Fruit fly (Drosophila melanogaster): ENCODE data around the gene CG42834.

Gene CG42834

DNA sequence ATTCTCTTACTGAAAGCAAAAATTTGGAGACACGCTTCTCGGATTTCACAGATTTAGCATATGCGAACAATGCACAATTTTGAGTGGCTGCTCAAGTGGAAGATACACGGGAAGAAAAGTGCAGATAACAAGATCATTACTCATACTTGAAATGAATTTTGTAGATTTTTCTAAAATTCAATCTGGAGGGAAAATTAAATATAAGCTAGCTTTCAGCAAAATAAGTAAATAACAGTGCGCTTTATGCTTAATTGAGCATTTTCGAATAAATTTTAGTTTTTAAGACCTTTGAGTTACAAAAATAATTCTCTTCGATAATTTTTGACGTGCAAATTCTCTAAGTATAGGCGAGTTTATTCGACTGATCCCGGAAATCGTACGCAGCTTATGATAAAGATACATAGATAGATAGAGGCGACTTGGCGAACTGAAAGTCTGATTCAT is 17.9 kb upstream of the CG42834 start (continued):
- TF ChIP-seq unc-4 (GFP tag; IDR thresholded peaks at IDR 0.05; ENCODE audit: partially characterized antibody) (no peak), Fer2 (tag; optimal IDR thresholded peaks at IDR 0.05) (no peak), Elba2 (GFP tag; optimal IDR thresholded peaks at IDR 0.05) (no peak), al (GFP tag; IDR thresholded peaks at IDR 0.05) (no peak), en (GFP tag; optimal IDR thresholded peaks at IDR 0.05) (peak; percentile 26), ro (GFP tag; IDR thresholded peaks at IDR 0.05) (no peak), MESR4 (GFP tag; optimal IDR thresholded peaks at IDR 0.05) (no peak), Ssrp (tag; optimal IDR thresholded peaks at IDR 0.05) (no peak), dmrt11E (tag; optimal IDR thresholded peaks at IDR 0.05) (peak; percentile 5), CG11247 (GFP tag; IDR thresholded peaks at IDR 0.05) (no peak), ewg (GFP tag; optimal IDR thresholded peaks at IDR 0.05) (no peak), aop (GFP tag; IDR thresholded peaks at IDR 0.05) (no peak), CG6654 (GFP tag; optimal IDR thresholded peaks at IDR 0.05) (no peak), D (optimal IDR thresholded peaks at IDR 0.05) (no peak), D (GFP tag; optimal IDR thresholded peaks at IDR 0.05) (peak; percentile 67), CG4282 (GFP tag; optimal IDR thresholded peaks at IDR 0.05) (no peak), Awh (GFP tag; IDR thresholded peaks at IDR 0.05) (no peak), CG9932 (GFP tag; IDR thresholded peaks at IDR 0.05) (no peak), CG18011 (GFP tag; optimal IDR thresholded peaks at IDR 0.05) (no peak), CG7271 (tag; optimal IDR thresholded peaks at IDR 0.05) (no peak), Asciz (GFP tag; optimal IDR thresholded peaks at IDR 0.05) (peak; percentile 38), CG1529 (GFP tag; optimal IDR thresholded peaks at IDR 0.05) (no peak), CG5180 (GFP tag; optimal IDR thresholded peaks at IDR 0.05) (peak; percentile 22), wdn (GFP tag; IDR thresholded peaks at IDR 0.05) (no peak), HHEX (GFP tag; optimal IDR thresholded peaks at IDR 0.05) (peak; percentile 60), trh (GFP tag; optimal IDR thresholded peaks at IDR 0.05) (no peak), CG17612 (GFP tag; IDR thresholded peaks at IDR 0.05) (no peak), nom (GFP tag; optimal IDR thresholded peaks at IDR 0.05) (no peak), CrebB (tag; optimal IDR thresholded peaks at IDR 0.05) (no peak), sna (GFP tag; IDR thresholded peaks at IDR 0.05; ENCODE audit: partially characterized antibody) (no peak), CG16863 (GFP tag; optimal IDR thresholded peaks at IDR 0.05) (no peak), CG31224 (GFP tag; IDR thresholded peaks at IDR 0.05) (no peak), Spps (tag; optimal IDR thresholded peaks at IDR 0.05) (no peak), CG4360 (GFP tag; IDR thresholded peaks at IDR 0.05) (no peak), ham (GFP tag; IDR thresholded peaks at IDR 0.05) (no peak), odd (GFP tag; optimal IDR thresholded peaks at IDR 0.05) (no peak), CG6254 (GFP tag; optimal IDR thresholded peaks at IDR 0.05) (no peak), Opbp (GFP tag; IDR thresholded peaks at IDR 0.05; ENCODE audit: partially characterized antibody) (no peak), sim (GFP tag; IDR thresholded peaks at IDR 0.05) (no peak), maf-S (GFP tag; optimal IDR thresholded peaks at IDR 0.05) (no peak), Aef1 (GFP tag; IDR thresholded peaks at IDR 0.05) (peak; percentile 25; the same call in 2 of the 3 replicates), sisA (GFP tag; IDR thresholded peaks at IDR 0.05) (peak; percentile 46; the same call in 1 of the 2 replicates), peb (GFP tag; IDR thresholded peaks at IDR 0.05) (no peak), Hr3 (GFP tag; optimal IDR thresholded peaks at IDR 0.05) (no peak), H15 (GFP tag; IDR thresholded peaks at IDR 0.05) (no peak), nerfin-2 (GFP tag; IDR thresholded peaks at IDR 0.05; ENCODE audit: partially characterized antibody) (no peak), CG6813 (GFP tag; optimal IDR thresholded peaks at IDR 0.05) (no peak), Six4 (GFP tag; optimal IDR thresholded peaks at IDR 0.05) (peak; percentile 47), Kr (GFP tag; optimal IDR thresholded peaks at IDR 0.05) (no peak), pan (optimal IDR thresholded peaks at IDR 0.05) (no peak), pan (GFP tag; optimal IDR thresholded peaks at IDR 0.05 in 1 of 2, IDR thresholded peaks at IDR 0.05 in 1 of 2) (peak in 1 of 2 experiments; percentile 63), CG12071 (GFP tag; optimal IDR thresholded peaks at IDR 0.05) (peak; percentile 50)
